Worm (Caenorhabditis elegans) whole organism, L4/young adult: Measurements from ENCODE around the gene spp-7.

ENCODE experiments used
- dao-5 ChIP-seq: sonication (generic microtip); optimal IDR thresholded peaks from 2 replicates; lab custom pipeline; 2016; ENCODE audit warnings: missing genotype, missing genetic modification characterization, moderate library complexity, missing compliant biosample characterization
- him-1 ChIP-seq: sonication (generic microtip); optimal IDR thresholded peaks from 2 replicates; lab custom pipeline; 2016; ENCODE audit warnings: missing genotype, missing genetic modification reagents, missing genetic modification characterization, missing compliant biosample characterization

DNA sequence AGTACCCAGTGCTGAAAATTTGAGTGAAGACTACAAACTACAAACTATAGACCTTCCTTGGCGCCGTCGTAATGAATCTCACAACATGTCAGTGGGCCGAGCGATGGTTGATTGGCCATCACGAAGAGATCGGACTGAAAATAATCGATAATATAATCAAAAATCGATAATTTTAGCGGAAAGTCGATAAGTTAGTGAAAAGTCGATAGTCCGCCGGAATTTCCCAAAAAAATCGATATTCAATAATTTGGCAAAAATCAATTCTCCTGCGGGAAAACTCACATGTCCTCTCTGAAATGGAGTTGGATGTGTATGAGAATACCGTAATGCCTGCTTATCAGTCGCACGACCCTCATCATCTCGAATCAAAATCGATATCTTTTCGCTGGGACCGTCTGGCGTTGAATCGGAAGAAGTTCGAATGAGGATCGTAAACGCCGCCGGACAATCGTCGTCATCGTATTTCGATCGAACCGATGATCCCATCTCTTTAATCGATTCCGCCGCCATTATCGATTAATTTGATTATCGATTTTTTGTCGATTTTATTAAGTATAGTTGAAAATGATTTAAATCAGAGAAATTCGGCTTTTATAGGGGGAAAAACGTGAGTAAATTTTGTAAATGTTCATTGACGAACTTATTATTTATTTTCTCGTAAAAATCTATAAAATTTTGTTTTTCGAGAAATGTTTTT, 3.8 kb downstream of the spp-7 start, which contains the start of gene ZK616.8:
- TF ChIP-seq dao-5 (tag; lab: Kevin White, UChicago) = no peak
- no peak for TF ChIP-seq him-1 (tag; lab: Kevin White, UChicago)
